Fruit fly (Drosophila melanogaster) whole organism: Measurements from ENCODE around the gene pnt.

ENCODE experiments used
- CG8478 ChIP-seq: fragments of >200 bp; optimal IDR thresholded peaks from 2 replicates; lab custom pipeline; 2018; ENCODE audit warnings: inconsistent platforms
- Dll ChIP-seq: fragments of >200 bp; optimal IDR thresholded peaks from 2 replicates; lab custom pipeline; 2017
- EcR ChIP-seq, 2 experiments: fragments of >200 bp; optimal IDR thresholded peaks; 2 replicates each; lab custom pipeline; 2017; ENCODE audit warnings: missing biosample characterization in 2 of 2, missing genetic modification characterization in 2 of 2, missing genetic modification reagents in 2 of 2
- pan ChIP-seq: fragments of >200 bp; optimal IDR thresholded peaks from 2 replicates; lab custom pipeline; 2017
- psq ChIP-seq: fragments of >200 bp; optimal IDR thresholded peaks from 2 replicates; lab custom pipeline; 2017
- usp ChIP-seq: fragments of >200 bp; optimal IDR thresholded peaks from 2 replicates; lab custom pipeline; 2017; ENCODE audit warnings: missing biosample characterization, missing genetic modification characterization, mixed read lengths

- TF ChIP-seq usp (no peak), CG8478 (lab: Kevin White, UChicago) (no peak), EcR (GFP tag; optimal IDR thresholded peaks at IDR 0.05; lab: Kevin White, UChicago) (no peak), pan (no peak), psq (no peak), Dll (lab: Kevin White, UChicago) (no peak)
These were observed 22.2 kb downstream of the pnt start for dm6 chr3R:23323639-23324350.
